Worm (Caenorhabditis elegans): ENCODE measurements around the gene T05A8.7.

Gene T05A8.7

DNA sequence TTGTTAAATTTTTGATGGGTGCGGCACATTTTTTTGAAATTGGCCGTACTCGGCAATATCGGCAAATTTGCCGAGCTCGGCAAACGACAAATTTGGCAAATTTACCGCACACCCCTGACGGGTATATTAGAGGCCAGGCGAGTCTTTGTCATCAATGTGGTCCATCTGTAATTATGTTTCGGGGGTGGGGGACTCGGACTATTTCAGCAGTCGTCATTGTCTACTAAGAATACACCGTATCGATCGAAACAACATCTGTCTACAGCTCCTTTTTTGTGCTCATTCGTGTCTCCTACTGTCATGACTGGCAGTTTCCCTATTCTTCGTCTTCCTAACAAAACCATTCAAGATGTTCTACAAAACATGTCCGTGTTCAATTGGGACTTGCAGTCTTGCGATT, 24.2 kb upstream of the T05A8.7 start, which contains the start of gene F08D12.15:
Gene F08D12.15, plus strand, starts transcription at position 301 of the 400 bp plus-strand sequence.
- TF ChIP-seq dao-5 (tag; optimal IDR thresholded peaks at IDR 0.05) = no peak

DNA sequence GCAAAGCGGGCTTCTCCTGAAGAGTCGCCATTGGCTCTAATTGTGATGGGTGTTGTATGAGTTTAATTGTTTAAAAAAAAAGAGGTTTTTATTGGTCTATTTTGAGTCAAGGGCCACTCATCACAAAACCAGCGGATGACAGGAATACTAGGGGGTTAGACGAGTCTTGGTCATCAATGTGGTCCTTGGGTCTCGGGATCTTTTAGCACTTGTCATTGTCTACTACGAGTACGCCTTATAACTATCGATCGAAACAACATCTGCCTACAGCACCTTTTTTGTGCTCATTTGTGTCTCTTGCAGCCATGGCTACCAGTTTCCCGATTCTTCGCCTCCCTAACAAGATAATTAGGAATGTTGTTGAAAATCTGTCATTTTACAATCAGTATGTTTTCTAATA, 22.5 kb upstream of the T05A8.7 start, which contains the start of gene fbxb-108:
Gene fbxb-108, plus strand, starts transcription at position 301 of the 400 bp plus-strand sequence.
- TF ChIP-seq dao-5 (tag; optimal IDR thresholded peaks at IDR 0.05) (no peak), W03F9.2 (tag; optimal IDR thresholded peaks at IDR 0.05) (no peak), him-1 (tag; optimal IDR thresholded peaks at IDR 0.05) (no peak)

DNA sequence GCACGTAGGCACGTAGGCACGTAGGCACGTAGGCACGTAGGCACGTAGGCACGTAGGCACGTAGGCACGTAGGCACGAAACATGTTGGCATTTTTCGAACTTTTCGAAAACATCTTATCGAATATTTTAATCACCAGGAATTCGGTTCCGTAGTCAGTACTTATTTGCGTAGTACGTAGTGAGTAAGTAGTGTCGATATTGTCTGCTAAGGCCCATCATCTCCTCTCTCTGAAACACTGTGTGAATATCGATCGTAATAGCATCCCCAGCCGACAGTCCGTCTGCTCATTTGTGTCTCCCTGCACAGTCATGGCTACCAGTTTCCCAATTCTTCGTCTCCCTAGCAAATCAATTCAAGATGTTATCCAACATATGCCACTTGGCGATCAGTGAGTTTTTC, 20.0 kb upstream of the T05A8.7 start, which contains the start of gene fbxb-106:
Gene fbxb-106, plus strand, starts transcription at position 301 of the 400 bp plus-strand sequence.
- TF ChIP-seq dao-5 (tag; optimal IDR thresholded peaks at IDR 0.05) = no peak
- no peak for TF ChIP-seq W03F9.2 (tag; optimal IDR thresholded peaks at IDR 0.05)
- TF ChIP-seq him-1 (tag; optimal IDR thresholded peaks at IDR 0.05) = no peak

DNA sequence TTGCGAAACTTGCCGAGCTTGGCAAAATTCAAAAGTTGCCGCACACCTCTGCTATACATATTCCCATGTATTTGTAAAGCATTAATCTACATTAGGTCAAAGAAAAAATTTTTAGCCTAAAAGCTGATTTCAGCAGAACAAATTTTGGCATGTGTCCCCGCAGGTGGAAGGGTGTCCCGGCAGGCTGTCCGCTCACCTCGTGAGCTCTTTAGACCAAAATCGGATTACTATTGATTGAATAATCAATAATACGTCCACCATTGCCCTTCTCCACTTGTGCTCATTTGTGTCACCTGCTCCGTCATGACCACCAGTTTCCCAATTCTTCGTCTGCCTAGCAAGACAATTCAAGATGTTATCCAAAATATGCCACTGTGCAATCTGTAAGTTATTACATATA, 16.3 kb upstream of the T05A8.7 start, which contains the start of gene fbxb-107:
Gene fbxb-107, plus strand, starts transcription at position 297 of the 400 bp plus-strand sequence.
- TF ChIP-seq dao-5 (tag; optimal IDR thresholded peaks at IDR 0.05) = no peak
- TF ChIP-seq W03F9.2 (tag; optimal IDR thresholded peaks at IDR 0.05) = no peak
- no peak for TF ChIP-seq him-1 (tag; optimal IDR thresholded peaks at IDR 0.05)

DNA sequence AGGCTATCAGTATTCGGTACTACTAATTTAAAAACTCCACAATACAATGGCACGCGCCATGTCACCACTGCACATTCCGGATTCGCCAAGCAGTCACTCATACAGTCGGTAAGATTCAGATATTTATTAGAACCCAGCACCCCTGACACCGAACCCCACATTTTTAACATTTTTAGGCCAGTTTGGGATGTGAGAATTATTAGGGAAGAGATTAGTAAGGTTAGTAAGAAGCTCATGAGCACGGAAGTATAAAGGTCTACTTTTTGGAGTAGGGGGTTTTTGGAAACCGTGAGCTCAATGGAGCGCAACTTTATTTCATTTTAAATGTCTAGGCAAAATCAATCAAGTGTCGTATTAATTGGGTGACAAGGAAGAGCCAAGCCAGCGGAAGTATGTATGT, 15.8 kb upstream of the T05A8.7 start, which contains the start of gene F29A7.8:
Gene F29A7.8, minus strand, starts transcription at position 101 of the 400 bp plus-strand sequence.
- TF ChIP-seq W03F9.2 (tag; optimal IDR thresholded peaks at IDR 0.05) (no peak), him-1 (tag; optimal IDR thresholded peaks at IDR 0.05) (no peak), dao-5 (tag; optimal IDR thresholded peaks at IDR 0.05) (no peak)

DNA sequence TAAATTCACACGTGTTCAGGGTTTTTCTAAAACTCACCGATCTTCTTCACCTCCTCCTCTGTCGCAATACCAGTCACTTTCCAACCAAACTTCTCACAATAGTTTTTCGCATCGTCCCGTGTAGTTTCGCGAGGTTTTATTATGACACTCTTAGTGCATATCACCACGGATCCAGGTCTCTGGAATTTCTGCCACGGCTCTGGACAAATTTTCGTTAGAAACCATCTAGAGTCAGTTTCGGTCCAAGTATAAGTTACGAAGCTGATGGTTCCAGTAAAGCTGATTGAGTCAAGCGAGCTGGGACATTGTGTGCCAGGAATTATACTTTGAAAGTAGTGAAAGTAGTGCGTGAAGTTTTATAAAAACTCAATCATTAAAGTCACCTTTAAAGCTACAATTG, 14.2 kb upstream of the T05A8.7 start:
- TF ChIP-seq him-1 (tag; optimal IDR thresholded peaks at IDR 0.05) (no peak), W03F9.2 (tag; optimal IDR thresholded peaks at IDR 0.05) (no peak), dao-5 (tag; optimal IDR thresholded peaks at IDR 0.05) (no peak)

DNA sequence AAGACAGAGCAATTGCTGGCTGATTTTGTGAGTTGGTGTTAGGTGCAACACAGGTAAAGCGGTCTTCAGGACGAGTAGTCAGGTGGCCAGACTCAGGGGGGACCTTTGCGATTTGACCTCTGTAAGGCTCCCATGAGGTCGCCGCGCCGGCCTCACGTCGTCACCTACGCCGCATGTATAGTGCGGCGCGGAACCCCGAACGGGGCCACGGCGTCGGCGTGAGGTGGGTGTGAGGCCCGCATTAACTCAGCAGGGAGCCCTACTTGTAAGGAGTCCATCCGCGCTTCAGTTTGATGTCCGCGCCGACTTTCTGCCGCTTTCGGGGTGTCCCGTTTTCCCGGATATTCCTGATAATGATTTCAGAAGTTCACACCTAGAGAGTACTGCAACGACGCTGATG, 12.4 kb upstream of the T05A8.7 start:
- TF ChIP-seq dao-5 (tag; optimal IDR thresholded peaks at IDR 0.05) (no peak), him-1 (tag; optimal IDR thresholded peaks at IDR 0.05) (no peak), W03F9.2 (tag; optimal IDR thresholded peaks at IDR 0.05) (no peak)

DNA sequence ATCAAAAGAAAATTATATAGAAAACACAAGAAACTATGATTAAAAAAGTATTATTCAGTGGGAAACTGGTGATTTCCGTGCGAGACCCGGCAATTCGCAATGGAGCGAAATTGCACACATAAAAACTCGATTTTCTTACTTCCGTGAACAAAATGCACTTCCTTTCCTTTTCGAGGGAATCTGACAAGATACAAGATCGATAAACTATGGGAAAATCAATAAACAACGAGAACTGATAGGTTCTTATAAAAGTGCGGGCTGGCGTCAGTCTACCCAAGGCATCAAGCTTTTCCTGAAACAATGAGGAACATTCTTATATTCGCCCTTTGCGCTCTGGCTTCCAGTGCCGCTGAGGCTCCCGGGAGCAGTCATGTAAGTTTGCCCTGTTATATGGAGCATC, 10.8 kb upstream of the T05A8.7 start, which contains the start of gene F29A7.3:
Gene F29A7.3, plus strand, starts transcription at position 301 of the 400 bp plus-strand sequence.
- no peak for TF ChIP-seq dao-5 (tag; optimal IDR thresholded peaks at IDR 0.05)

DNA sequence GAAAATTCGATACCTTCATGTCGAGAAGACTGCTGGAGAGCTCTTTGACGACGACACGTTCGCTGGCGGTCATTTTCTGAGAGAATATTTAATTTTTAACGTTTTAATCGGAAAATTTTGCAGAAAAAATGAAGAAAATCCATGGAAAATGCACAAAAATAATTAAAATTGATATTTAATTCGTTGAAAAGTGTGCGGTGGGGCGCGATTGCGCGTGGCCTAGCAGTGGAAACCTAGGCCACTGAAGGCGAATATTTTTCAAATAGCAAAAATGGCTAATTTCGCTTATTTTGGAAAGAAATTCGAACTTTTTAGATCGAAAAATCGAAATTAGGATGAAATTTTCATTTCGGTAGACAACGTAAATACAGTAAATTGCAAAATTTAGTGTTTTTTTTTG, 10.4 kb upstream of the T05A8.7 start, which contains the start of gene F29A7.6:
Gene F29A7.6, minus strand, starts transcription at position 76 of the 400 bp plus-strand sequence.
- TF ChIP-seq W03F9.2 (tag; optimal IDR thresholded peaks at IDR 0.05) = peak; percentile 76
- no peak for TF ChIP-seq dao-5 (tag; optimal IDR thresholded peaks at IDR 0.05)
- TF ChIP-seq him-1 (tag; optimal IDR thresholded peaks at IDR 0.05) = no peak

DNA sequence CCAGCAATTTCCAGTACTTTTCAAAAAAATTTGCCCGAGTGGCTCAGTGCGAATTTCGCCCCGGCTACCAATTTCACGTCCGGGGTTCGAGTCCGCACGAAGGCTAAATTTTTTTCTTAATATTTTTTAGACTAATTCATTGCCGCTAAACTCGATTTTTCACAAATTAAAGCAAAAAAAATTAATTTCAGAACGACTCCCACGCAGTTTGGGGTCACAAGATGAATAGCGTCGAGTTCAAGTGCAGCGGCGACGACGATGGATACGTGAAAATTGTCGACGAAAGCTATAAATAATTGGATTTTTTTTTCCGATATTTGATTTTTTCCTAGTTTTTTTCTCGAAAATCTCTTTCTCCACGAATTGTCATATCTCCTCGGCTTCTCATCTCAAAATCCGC, 9.1 kb upstream of the T05A8.7 start:
- TF ChIP-seq dao-5 (tag; optimal IDR thresholded peaks at IDR 0.05) = no peak
- TF ChIP-seq him-1 (tag; optimal IDR thresholded peaks at IDR 0.05) = no peak
- no peak for TF ChIP-seq W03F9.2 (tag; optimal IDR thresholded peaks at IDR 0.05)

DNA sequence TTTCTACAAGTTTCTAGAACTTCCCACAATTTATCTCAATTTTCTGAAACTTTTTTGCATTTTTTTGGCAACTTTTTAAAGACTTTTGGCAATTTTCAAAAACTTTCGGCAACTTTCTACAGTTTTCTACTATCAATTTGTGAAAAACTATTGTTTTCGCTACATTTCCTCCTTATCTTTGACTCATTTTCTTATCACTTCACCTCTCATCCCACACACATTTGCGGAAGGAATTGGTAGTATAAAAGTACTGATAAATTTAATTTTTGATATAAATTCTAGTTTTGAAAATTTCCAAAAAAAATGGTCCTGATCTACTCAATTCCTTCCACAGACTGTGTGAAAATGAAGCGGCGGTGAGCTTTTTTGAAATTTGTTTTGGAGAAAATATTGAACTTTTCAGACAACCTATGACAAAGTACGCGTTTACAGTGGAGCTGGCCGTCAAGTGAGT, 7.5 kb upstream of the T05A8.7 start, which contains the start of gene F29A7.4:
Gene F29A7.4, plus strand, starts transcription at position 404 of the 454 bp plus-strand sequence.
- TF ChIP-seq him-1 (tag; optimal IDR thresholded peaks at IDR 0.05) (no peak), W03F9.2 (tag; optimal IDR thresholded peaks at IDR 0.05) (no peak), dao-5 (tag; optimal IDR thresholded peaks at IDR 0.05) (no peak)

DNA sequence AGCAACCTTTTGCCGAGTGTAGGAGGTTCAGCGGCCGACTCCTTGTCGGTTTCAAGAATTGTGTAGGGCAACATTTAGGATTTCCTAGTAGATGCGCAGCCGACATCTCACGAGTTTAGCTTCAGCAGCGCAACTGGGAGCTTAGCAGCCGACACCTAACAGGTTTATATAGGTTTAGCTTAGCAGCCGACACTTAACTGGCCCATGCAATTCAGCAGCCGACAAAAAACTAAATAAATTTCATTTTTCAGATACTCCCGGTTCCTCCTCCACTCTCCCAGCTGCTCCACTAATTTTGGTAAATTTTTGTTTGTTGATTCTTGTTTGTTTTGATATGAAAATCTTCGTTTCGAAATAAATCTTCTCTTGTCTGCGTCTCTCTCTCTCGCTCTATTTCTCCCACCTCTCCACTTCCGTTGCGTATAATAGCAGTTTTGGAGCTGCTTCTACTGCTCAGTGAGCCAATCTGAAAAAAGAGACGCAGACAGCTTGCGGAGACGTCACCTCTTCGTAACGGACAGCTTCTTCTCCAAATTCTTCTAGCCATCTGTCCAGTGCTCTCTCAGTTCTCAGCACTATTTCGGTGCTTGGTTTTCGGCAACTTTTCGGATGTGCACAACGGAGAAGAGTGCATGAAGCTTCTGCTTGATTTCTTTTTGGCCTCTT, 5.9 kb upstream of the T05A8.7 start:
- TF ChIP-seq W03F9.2 (tag; optimal IDR thresholded peaks at IDR 0.05) (no peak), him-1 (tag; optimal IDR thresholded peaks at IDR 0.05) (peak; percentile 18), dao-5 (tag; optimal IDR thresholded peaks at IDR 0.05) (no peak)

DNA sequence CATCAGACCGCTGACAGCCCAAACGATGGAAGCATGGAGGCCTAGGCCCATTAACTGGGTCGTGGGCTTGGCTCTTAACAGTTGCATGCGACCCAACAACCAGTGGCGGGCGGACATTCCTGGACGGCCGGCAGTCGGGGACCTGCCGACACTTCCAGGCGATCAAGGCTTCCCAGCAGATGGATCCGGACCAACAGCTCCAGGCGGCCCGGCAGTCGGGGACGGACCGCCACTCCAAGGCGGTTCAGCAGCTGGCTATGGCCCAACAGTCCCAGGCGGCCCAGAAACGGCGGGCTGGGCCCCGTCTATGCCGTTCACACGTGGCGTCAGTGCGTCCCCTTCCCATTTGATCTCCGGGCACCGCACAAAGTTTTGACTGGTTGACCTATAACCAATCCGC, 746 bp downstream of the T05A8.7 start:
- no peak for TF ChIP-seq him-1 (tag; optimal IDR thresholded peaks at IDR 0.05)
- TF ChIP-seq dao-5 (tag; optimal IDR thresholded peaks at IDR 0.05) = no peak
- TF ChIP-seq W03F9.2 (tag; optimal IDR thresholded peaks at IDR 0.05) = no peak

DNA sequence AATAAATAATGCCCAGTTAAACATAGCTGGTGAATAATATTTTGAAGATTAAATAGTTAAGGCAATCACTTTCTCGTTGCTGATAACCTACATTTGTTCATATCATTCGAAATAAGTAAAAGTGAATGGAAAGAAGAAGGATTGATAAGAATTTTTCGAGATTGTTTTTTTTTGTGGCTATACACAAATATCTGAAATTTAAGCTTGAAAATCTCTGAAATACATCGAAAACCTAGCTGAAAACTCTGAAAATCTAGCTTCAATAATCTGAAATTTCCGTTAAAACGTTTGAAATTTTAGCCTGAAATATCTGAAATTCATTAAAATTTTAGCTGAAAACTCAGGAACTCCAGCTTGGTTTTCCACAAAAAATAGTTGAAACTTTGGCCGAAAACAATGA, 2.5 kb downstream of the T05A8.7 start, which contains the start of gene T05A8.6:
Gene T05A8.6, minus strand, starts transcription at position 101 of the 400 bp plus-strand sequence.
- TF ChIP-seq him-1 (tag; optimal IDR thresholded peaks at IDR 0.05) = no peak
- TF ChIP-seq W03F9.2 (tag; optimal IDR thresholded peaks at IDR 0.05) = no peak
- no peak for TF ChIP-seq dao-5 (tag; optimal IDR thresholded peaks at IDR 0.05)

Data from whole organism, L4/young adult.